Worm (Caenorhabditis elegans) whole organism, L3 larva: ENCODE results near the gene F42G4.2.
"Not testable (repeated sequence)": the region's sequence is repeated elsewhere in the genome, so short reads cannot be mapped to it uniquely, and the experiment has no call there.

Source experiments
- R02D3.7 ChIP-seq: fragments of 150-350 bp; optimal IDR thresholded peaks from 2 replicates; lab custom pipeline; 2014; ENCODE audit warnings: missing biosample characterization, missing genetic modification characterization
- ZK546.5 ChIP-seq: sonication (generic microtip); optimal IDR thresholded peaks from 2 replicates; lab custom pipeline; 2017; ENCODE audit warnings: missing biosample characterization, missing genetic modification characterization
- ama-1 ChIP-seq: fragments of 150-350 bp; optimal IDR thresholded peaks from 2 replicates; lab custom pipeline; 2018
- ceh-28 ChIP-seq: fragments of 150-350 bp; optimal IDR thresholded peaks from 2 replicates; lab custom pipeline; 2014; ENCODE audit warnings: missing biosample characterization, missing genetic modification reagents, missing genetic modification characterization
- ceh-82 ChIP-seq: fragments of 150-350 bp; optimal IDR thresholded peaks from 2 replicates; lab custom pipeline; 2014; ENCODE audit warnings: missing biosample characterization, missing genetic modification characterization
- daf-12 ChIP-seq: fragments of 150-350 bp; optimal IDR thresholded peaks from 2 replicates; lab custom pipeline; 2014; ENCODE audit warnings: missing biosample characterization, missing genetic modification reagents, missing genetic modification characterization
- egl-27 ChIP-seq: sonication (generic microtip); optimal IDR thresholded peaks from 4 replicates; lab custom pipeline; 2017; ENCODE audit warnings: missing biosample characterization, missing genetic modification reagents, missing genetic modification characterization
- elt-2 ChIP-seq: sonication (generic microtip); optimal IDR thresholded peaks from 2 replicates; lab custom pipeline; 2016; ENCODE audit warnings: missing genetic modification reagents, mild to moderate bottlenecking, missing genetic modification characterization, missing compliant biosample characterization
- elt-3 ChIP-seq, 3 experiments: fragments of 150-350 bp in 1 of 3; sonication (generic microtip) in 2 of 3; optimal IDR thresholded peaks; 2 replicates in 2 of 3; 4 replicates in 1 of 3; lab custom pipeline; 2014 to 2017; ENCODE audit warnings: missing biosample characterization in 3 of 3, missing genetic modification characterization in 3 of 3
- fkh-10 ChIP-seq: sonication (generic microtip); optimal IDR thresholded peaks from 2 replicates; lab custom pipeline; 2017; ENCODE audit warnings: missing biosample characterization, missing genetic modification reagents, missing genetic modification characterization
- fkh-2 ChIP-seq: fragments of 150-350 bp; optimal IDR thresholded peaks from 2 replicates; lab custom pipeline; 2014; ENCODE audit warnings: missing biosample characterization, missing genetic modification reagents, missing genetic modification characterization
- fos-1 ChIP-seq: fragments of 150-350 bp; optimal IDR thresholded peaks from 2 replicates; lab custom pipeline; 2014; ENCODE audit warnings: missing biosample characterization, missing genetic modification characterization
- hmg-11 ChIP-seq: sonication (generic microtip); optimal IDR thresholded peaks from 2 replicates; lab custom pipeline; 2016; ENCODE audit warnings: missing genetic modification characterization, missing compliant biosample characterization
- jun-1 ChIP-seq: fragments of 150-350 bp; optimal IDR thresholded peaks from 2 replicates; lab custom pipeline; 2014; ENCODE audit warnings: missing biosample characterization, missing genetic modification reagents, missing genetic modification characterization
- lin-15B ChIP-seq: fragments of 150-350 bp; optimal IDR thresholded peaks from 2 replicates; lab custom pipeline; 2014; ENCODE audit warnings: missing biosample characterization, missing genetic modification characterization
- lin-39 ChIP-seq: fragments of 150-350 bp; optimal IDR thresholded peaks from 2 replicates; lab custom pipeline; 2018; ENCODE audit warnings: missing biosample characterization, missing genetic modification reagents, missing genetic modification characterization
- lsy-12 ChIP-seq: sonication (generic microtip); optimal IDR thresholded peaks from 2 replicates; lab custom pipeline; 2016; ENCODE audit warnings: mild to moderate bottlenecking, missing genetic modification characterization, missing compliant biosample characterization
- mdl-1 ChIP-seq: fragments of 150-350 bp; optimal IDR thresholded peaks from 2 replicates; lab custom pipeline; 2014; ENCODE audit warnings: missing biosample characterization, missing genetic modification characterization
- mml-1 ChIP-seq: fragments of 150-350 bp; sonication (generic microtip); optimal IDR thresholded peaks from 3 replicates; lab custom pipeline; 2014; ENCODE audit warnings: missing biosample characterization, missing genetic modification characterization
- nfya-1 ChIP-seq: sonication (generic microtip); optimal IDR thresholded peaks from 2 replicates; lab custom pipeline; 2017; ENCODE audit warnings: missing genetic modification characterization, mild to moderate bottlenecking, missing compliant biosample characterization, antibody characterized with exemption, moderate library complexity; ENCODE audit not compliant: insufficient read depth
- nhr-11 ChIP-seq: fragments of 150-350 bp; optimal IDR thresholded peaks from 2 replicates; lab custom pipeline; 2014; ENCODE audit warnings: missing biosample characterization, missing genetic modification characterization
- nhr-23 ChIP-seq: fragments of 150-350 bp; optimal IDR thresholded peaks from 2 replicates; lab custom pipeline; 2014; ENCODE audit warnings: missing biosample characterization, missing genetic modification reagents, missing genetic modification characterization
- nhr-25 ChIP-seq: sonication (generic microtip); optimal IDR thresholded peaks from 2 replicates; lab custom pipeline; 2017; ENCODE audit warnings: missing biosample characterization, missing genetic modification characterization
- nhr-43 ChIP-seq: sonication (generic microtip); optimal IDR thresholded peaks from 2 replicates; lab custom pipeline; 2016; ENCODE audit warnings: mild to moderate bottlenecking, missing genetic modification characterization, missing compliant biosample characterization; ENCODE audit not compliant: poor library complexity, severe bottlenecking
- nhr-67 ChIP-seq: fragments of 150-350 bp; optimal IDR thresholded peaks from 2 replicates; lab custom pipeline; 2014; ENCODE audit warnings: missing biosample characterization, missing genetic modification characterization
- nhr-77 ChIP-seq: fragments of 150-350 bp; optimal IDR thresholded peaks from 2 replicates; lab custom pipeline; 2014; ENCODE audit warnings: missing biosample characterization, missing genetic modification characterization
- pha-4 ChIP-seq: fragments of 150-350 bp; optimal IDR thresholded peaks from 2 replicates; lab custom pipeline; 2014; ENCODE audit warnings: missing biosample characterization, missing genetic modification reagents, missing genetic modification characterization
- pqm-1 ChIP-seq: fragments of 150-350 bp; optimal IDR thresholded peaks from 2 replicates; lab custom pipeline; 2017; ENCODE audit warnings: missing biosample characterization, missing genetic modification characterization, inconsistent platforms
- sea-2 ChIP-seq: fragments of 150-350 bp; sonication (generic microtip); optimal IDR thresholded peaks from 4 replicates; lab custom pipeline; 2014; ENCODE audit warnings: missing biosample characterization, missing genetic modification reagents, missing genetic modification characterization
- skn-1 ChIP-seq: fragments of 150-350 bp; optimal IDR thresholded peaks from 2 replicates; lab custom pipeline; 2014; ENCODE audit warnings: missing biosample characterization, missing genetic modification characterization
- snpc-4 ChIP-seq: fragments of 150-350 bp; optimal IDR thresholded peaks from 2 replicates; lab custom pipeline; 2014; ENCODE audit warnings: missing biosample characterization, missing genetic modification characterization
- unc-39 ChIP-seq: sonication (generic microtip); optimal IDR thresholded peaks from 4 replicates; lab custom pipeline; 2017; ENCODE audit warnings: missing biosample characterization, missing genetic modification characterization
- zag-1 ChIP-seq: fragments of 150-350 bp; optimal IDR thresholded peaks from 2 replicates; lab custom pipeline; 2014; ENCODE audit warnings: missing biosample characterization, missing genetic modification characterization
- ztf-4 ChIP-seq: fragments of 150-350 bp; optimal IDR thresholded peaks from 2 replicates; lab custom pipeline; 2014; ENCODE audit warnings: missing biosample characterization, missing genetic modification characterization

The F42G4.2 gene

DNA sequence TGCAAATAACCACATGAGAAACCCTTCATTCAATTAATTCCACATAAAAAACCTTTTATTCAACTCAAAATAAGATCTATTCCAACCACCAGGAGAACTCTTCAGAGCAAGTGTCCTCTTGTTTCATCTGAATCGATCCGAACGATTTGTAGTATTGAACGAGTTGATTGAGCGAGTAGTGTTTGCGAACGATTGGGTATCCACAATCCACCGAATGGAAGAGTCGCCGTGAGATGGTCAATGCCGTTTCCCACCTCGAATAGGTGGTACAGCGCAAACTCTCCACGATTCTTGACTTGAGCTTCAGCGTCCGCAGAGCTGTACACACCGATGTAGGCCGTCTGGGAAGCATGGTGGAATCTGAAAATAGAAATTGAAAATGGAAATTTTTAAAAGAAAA, 34.7 kb downstream of the F42G4.2 start, which contains the start of gene Y81G3A.6:
Gene Y81G3A.6, minus strand, starts transcription at position 101 of the 400 bp plus-strand sequence.
- not testable (repeated sequence) for TF ChIP-seq nhr-11; daf-12 (tag; lab: Kevin White, UChicago); lin-39 (tag; lab: Kevin White, UChicago)

DNA sequence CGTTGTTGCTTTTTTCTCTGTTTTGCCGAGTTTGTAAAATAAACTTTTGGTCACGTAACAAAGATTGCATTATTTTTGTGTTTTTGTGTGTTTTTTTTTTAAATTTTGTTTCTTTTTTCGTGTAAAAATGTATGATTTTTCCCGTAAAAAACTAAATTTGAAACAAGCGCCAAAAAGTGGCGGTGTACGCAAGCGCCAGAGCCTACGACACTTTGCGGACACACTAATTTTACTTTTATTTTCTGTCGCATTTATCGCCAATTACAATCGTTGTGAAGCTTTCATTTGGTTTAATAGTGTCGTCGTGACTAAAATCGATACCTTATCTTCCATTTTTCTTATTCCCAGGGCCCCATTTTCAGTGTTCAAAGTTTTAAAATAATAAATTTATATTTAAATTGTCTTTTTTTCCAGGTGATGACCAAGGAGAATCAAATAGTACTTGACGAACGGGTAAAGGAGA, 36.1 kb downstream of the F42G4.2 start, which contains the start of the genes Y81G3A.1 and gcn-2:
Gene Y81G3A.1, minus strand, starts transcription at position 175 of the 463 bp plus-strand sequence.
Gene gcn-2, plus strand, starts transcription at position 413 of the 463 bp plus-strand sequence.
- TF ChIP-seq nhr-25 = no peak
- peak; percentile 40 for TF ChIP-seq snpc-4 (tag; lab: Kevin White, UChicago)
- peak; percentile 19 for TF ChIP-seq skn-1
- no peak for TF ChIP-seq zag-1 (tag; lab: Kevin White, UChicago)
- TF ChIP-seq nhr-77 = no peak
- TF ChIP-seq unc-39 (tag; lab: Kevin White, UChicago) = no peak
- TF ChIP-seq R02D3.7 (tag; lab: Kevin White, UChicago) = peak; percentile 20
- TF ChIP-seq hmg-11 (tag; lab: Kevin White, UChicago) = peak; percentile 15
- TF ChIP-seq lin-39 (tag; lab: Kevin White, UChicago) = peak; percentile 6
- no peak for TF ChIP-seq fkh-10 (GFP tag; lab: Kevin White, UChicago)
- TF ChIP-seq ama-1 = no peak

DNA sequence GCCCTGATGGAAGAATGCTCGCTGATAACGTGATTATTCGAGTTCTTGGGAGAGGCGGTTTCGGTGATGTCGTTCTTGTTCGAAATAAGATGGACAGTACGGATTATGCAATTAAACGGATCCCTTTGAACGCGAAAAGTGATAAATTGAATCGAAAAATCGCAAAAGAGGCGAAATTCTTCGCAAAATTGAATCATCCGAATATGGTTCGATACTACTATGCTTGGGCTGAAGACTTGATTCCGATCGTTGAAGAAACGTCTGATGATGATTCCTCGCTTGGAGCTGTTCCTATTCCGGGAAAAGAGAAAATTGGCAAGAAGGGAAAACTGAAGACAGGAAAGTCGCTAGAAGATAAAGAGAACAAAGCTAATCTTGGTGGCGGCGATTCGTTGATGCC, 38.2 kb downstream of the F42G4.2 start:
- TF ChIP-seq ceh-28 (tag; lab: Kevin White, UChicago) (no peak), nhr-77 (no peak), ztf-4 (no peak), nhr-67 (no peak), fkh-2 (no peak), jun-1 (tag; lab: Kevin White, UChicago) (no peak), ceh-82 (tag; lab: Kevin White, UChicago) (no peak), R02D3.7 (tag; lab: Kevin White, UChicago) (no peak), sea-2 (GFP tag; lab: Kevin White, UChicago) (no peak), nhr-43 (tag; lab: Kevin White, UChicago) (no peak), elt-3 (tag; optimal IDR thresholded peaks at IDR 0.05; lab: Kevin White, UChicago) (no peak), zag-1 (tag; lab: Kevin White, UChicago) (no peak), nfya-1 (no peak), ZK546.5 (tag; lab: Kevin White, UChicago) (no peak)

DNA sequence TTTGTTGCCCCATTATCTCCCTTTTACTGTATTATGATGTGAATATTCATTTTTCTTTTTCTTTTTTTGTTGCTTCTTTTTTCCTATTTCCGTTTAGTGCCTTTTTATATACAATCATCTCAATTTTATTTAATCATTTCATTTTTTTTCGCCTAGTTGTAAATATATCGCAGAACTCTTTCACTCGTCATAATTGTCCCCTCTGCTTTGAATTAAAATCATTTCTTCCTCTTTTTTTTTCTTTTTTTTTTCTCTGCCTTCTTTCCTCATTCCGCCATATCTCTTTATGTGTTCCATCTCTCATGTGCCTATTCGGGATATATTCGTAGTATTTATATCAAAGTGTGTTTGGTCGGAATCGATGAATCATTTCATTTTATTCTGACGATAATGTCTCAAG, 43.4 kb downstream of the F42G4.2 start, which contains the start of gene Y81G3A.4:
Gene Y81G3A.4, plus strand, starts transcription at position 301 of the 400 bp plus-strand sequence.
- TF ChIP-seq pqm-1 = no peak
- TF ChIP-seq lin-39 (tag; lab: Kevin White, UChicago) = no peak
- no peak for TF ChIP-seq nhr-23 (tag; lab: Kevin White, UChicago)
- TF ChIP-seq nhr-25 = no peak
- no peak for TF ChIP-seq fos-1
- TF ChIP-seq mml-1 = no peak
- no peak for TF ChIP-seq egl-27
- no peak for TF ChIP-seq lin-15B (tag; lab: Kevin White, UChicago)
- TF ChIP-seq nhr-11 = no peak
- TF ChIP-seq ceh-82 (tag; lab: Kevin White, UChicago) = no peak
- TF ChIP-seq zag-1 (tag; lab: Kevin White, UChicago) = no peak
- no peak for TF ChIP-seq daf-12 (tag; lab: Kevin White, UChicago)
- no peak for TF ChIP-seq snpc-4 (tag; lab: Kevin White, UChicago)
- TF ChIP-seq nhr-77 = no peak

ce11 chrII:13091857-13092256, 44.1 kb downstream of the F42G4.2 start:
- no peak for TF ChIP-seq nhr-23 (tag; lab: Kevin White, UChicago)
- no peak for TF ChIP-seq jun-1 (tag; lab: Kevin White, UChicago)
- no peak for TF ChIP-seq mdl-1 (tag; lab: Kevin White, UChicago)
- TF ChIP-seq ama-1 = no peak
- no peak for TF ChIP-seq fos-1
- TF ChIP-seq pha-4 (tag; lab: Kevin White, UChicago) = no peak
- TF ChIP-seq lin-15B (tag; lab: Kevin White, UChicago) = no peak
- TF ChIP-seq elt-2 (tag; lab: Kevin White, UChicago) = no peak
- no peak for TF ChIP-seq ceh-28 (tag; lab: Kevin White, UChicago)
- TF ChIP-seq daf-12 (tag; lab: Kevin White, UChicago) = no peak
- no peak for TF ChIP-seq elt-3 (tag; optimal IDR thresholded peaks at IDR 0.05; lab: Kevin White, UChicago)
- TF ChIP-seq R02D3.7 (tag; lab: Kevin White, UChicago) = no peak
- no peak for TF ChIP-seq lsy-12 (tag; lab: Kevin White, UChicago)
